Worm (Caenorhabditis elegans) whole organism, midembryonic: ENCODE measurements around the gene dex-1.

Experiments used
- T22C8.4 ChIP-seq: fragments of 200-800 bp; sonication (Bioruptor generic); IDR thresholded peaks from 2 replicates; pipeline ENCODE4 v1.3.6; 2022; ENCODE audit warnings: missing genetic modification characterization, missing compliant biosample characterization
- cog-1 ChIP-seq: sonication (generic microtip); optimal IDR thresholded peaks from 2 replicates; lab custom pipeline; 2016; ENCODE audit warnings: missing genetic modification characterization, missing compliant biosample characterization
- flt-1 ChIP-seq: fragments of 200-800 bp; sonication (Bioruptor generic); IDR thresholded peaks from 2 replicates; pipeline ENCODE4 v1.3.6; 2022; ENCODE audit warnings: missing genetic modification characterization, missing compliant biosample characterization
- klf-2 ChIP-seq: fragments of 200-800 bp; sonication (Bioruptor generic); conservative IDR thresholded peaks from 2 replicates; pipeline ENCODE4 v1.3.6; 2022; ENCODE audit warnings: missing genetic modification reagents, missing genetic modification characterization, missing compliant biosample characterization
- med-1 ChIP-seq: sonication (generic microtip); optimal IDR thresholded peaks from 2 replicates; lab custom pipeline; 2017; ENCODE audit warnings: missing genetic modification characterization, mild to moderate bottlenecking, missing compliant biosample characterization, antibody characterized with exemption, missing genetic modification reagents; ENCODE audit not compliant: insufficient read depth
- tab-1 ChIP-seq: fragments of 200-800 bp; sonication (Bioruptor generic); IDR thresholded peaks from 2 replicates; pipeline ENCODE4 v1.3.6; 2022; ENCODE audit warnings: missing genetic modification characterization, missing compliant biosample characterization
- ztf-23 ChIP-seq: fragments of 200-800 bp; sonication (Bioruptor generic); IDR thresholded peaks from 2 replicates; pipeline ENCODE4 v1.3.6; 2022; ENCODE audit warnings: missing genetic modification reagents, missing genetic modification characterization, missing compliant biosample characterization
- ztf-29 ChIP-seq: fragments of 200-800 bp; sonication (Bioruptor generic); IDR thresholded peaks from 2 replicates; pipeline ENCODE4 v1.3.6; 2022; ENCODE audit warnings: missing genetic modification reagents, missing genetic modification characterization, missing compliant biosample characterization

DNA sequence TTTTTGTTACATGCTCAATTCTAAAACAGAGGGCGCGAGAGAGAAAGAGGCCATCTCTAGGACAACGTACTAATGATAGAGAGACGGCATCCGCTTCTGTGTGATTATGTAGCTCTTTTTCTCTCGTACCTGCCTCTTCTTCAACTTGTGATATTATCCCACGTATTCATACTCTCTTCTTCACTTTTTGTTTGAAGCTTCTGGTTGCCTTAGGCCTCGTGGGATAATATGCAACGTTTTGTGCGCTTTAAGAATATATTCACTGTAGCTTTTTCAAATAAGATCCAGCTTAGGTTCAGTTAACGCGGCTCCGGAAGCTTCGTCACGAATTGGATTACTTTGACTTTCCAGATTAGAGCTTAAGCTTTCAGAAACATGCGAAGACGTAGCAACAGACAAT, 56.9 kb downstream of the dex-1 start, which contains the start of the genes F56D2.8 and uev-2:
- TF ChIP-seq cog-1 (tag; lab: Kevin White, UChicago), result no peak
- no peak for TF ChIP-seq T22C8.4 (GFP tag; lab: Robert Waterston, UW)
- no peak for TF ChIP-seq klf-2 (GFP tag; lab: Robert Waterston, UW)
- no peak for TF ChIP-seq ztf-29
- TF ChIP-seq ztf-23, result no peak
- TF ChIP-seq tab-1 (GFP tag; lab: Robert Waterston, UW), result no peak
- TF ChIP-seq med-1 (GFP tag; lab: Kevin White, UChicago), result no peak
- no peak for TF ChIP-seq flt-1 (GFP tag; lab: Robert Waterston, UW)
